Fruit fly (Drosophila melanogaster): ENCODE measurements around the gene Fbxl4.

The Fbxl4 gene

dm6 chrX:14189216-14189615 is 48.5 kb downstream of the Fbxl4 start, which contains the start of gene CG11585:
Gene CG11585, plus strand, starts transcription at chrX:14189516.
- no peak for TF ChIP-seq Snoo (tag; optimal IDR thresholded peaks at IDR 0.05)

dm6 chrX:14186953-14187352 is 50.8 kb downstream of the Fbxl4 start, which contains the start of gene CG12481:
Gene CG12481, plus strand, starts transcription at chrX:14187253.
- no peak for TF ChIP-seq D1 (tag; optimal IDR thresholded peaks at IDR 0.05)
- TF ChIP-seq CG10348 (GFP tag; IDR thresholded peaks at IDR 0.05): no peak
- TF ChIP-seq Ets98B (GFP tag; IDR thresholded peaks at IDR 0.05): no peak
- no peak for TF ChIP-seq fd96Ca (GFP tag; IDR thresholded peaks at IDR 0.05)
- no peak for TF ChIP-seq CG17806 (tag; optimal IDR thresholded peaks at IDR 0.05)
- TF ChIP-seq CG15710 (tag; optimal IDR thresholded peaks at IDR 0.05): no peak
- no peak for TF ChIP-seq CG8159 (tag; optimal IDR thresholded peaks at IDR 0.05)
- TF ChIP-seq Pif1A (GFP tag; optimal IDR thresholded peaks at IDR 0.05): no peak
- no peak for TF ChIP-seq Snoo (tag; optimal IDR thresholded peaks at IDR 0.05)
- no peak for TF ChIP-seq CG4496 (GFP tag; IDR thresholded peaks at IDR 0.05)
- TF ChIP-seq CG9948 (tag; optimal IDR thresholded peaks at IDR 0.05): no peak
- TF ChIP-seq rn (GFP tag; IDR thresholded peaks at IDR 0.05): no peak

All from whole organism, pupa.